Fruit fly (Drosophila melanogaster) whole organism: Measurements from ENCODE around the gene Gr22f.

Experiments
- Dll ChIP-seq: fragments of >200 bp; optimal IDR thresholded peaks from 2 replicates; lab custom pipeline; 2017
- EcR ChIP-seq, 2 experiments: fragments of >200 bp; optimal IDR thresholded peaks; 2 replicates each; lab custom pipeline; 2017; ENCODE audit warnings: missing biosample characterization in 2 of 2, missing genetic modification characterization in 2 of 2, missing genetic modification reagents in 2 of 2
- psq ChIP-seq: fragments of >200 bp; optimal IDR thresholded peaks from 2 replicates; lab custom pipeline; 2017

dm6 chr2L:1732189-1732588, 24.1 kb downstream of the Gr22f start, which contains the start of the genes CG17652 and CG17646:
- TF ChIP-seq Dll (lab: Kevin White, UChicago) (no peak), psq (lab: Kevin White, UChicago) (no peak), EcR (GFP tag; optimal IDR thresholded peaks at IDR 0.05; lab: Kevin White, UChicago) (no peak)
